Fruit fly (Drosophila melanogaster) whole organism, wandering third instar larva: ENCODE results near the gene ckd.
A peak's percentile ranks its signal among the peaks of the same experiment; 100 is the strongest.

Source experiments
- Abd-B ChIP-seq: fragments of >200 bp; optimal IDR thresholded peaks from 2 replicates; lab custom pipeline; 2017; ENCODE audit warnings: missing biosample characterization, missing genetic modification characterization
- CG32264 ChIP-seq: fragments of 200-800 bp; sonication (Bioruptor generic); optimal IDR thresholded peaks from 2 replicates; lab custom pipeline; 2016; ENCODE audit warnings: missing biosample characterization, missing genetic modification characterization
- CG9705 ChIP-seq: fragments of 200-800 bp; sonication (Bioruptor generic); optimal IDR thresholded peaks from 2 replicates; lab custom pipeline; 2018; ENCODE audit warnings: missing biosample characterization, mild to moderate bottlenecking, missing genetic modification characterization
- CrebA ChIP-seq: fragments of 200-800 bp; sonication (Bioruptor generic); optimal IDR thresholded peaks from 2 replicates; lab custom pipeline; 2016; ENCODE audit warnings: missing biosample characterization, mild to moderate bottlenecking, missing genetic modification characterization, borderline replicate concordance
- Dfd ChIP-seq: fragments of >200 bp; optimal IDR thresholded peaks from 2 replicates; lab custom pipeline; 2017; ENCODE audit warnings: missing biosample characterization, missing genetic modification characterization
- Dif ChIP-seq: fragments of 200-275, 200-300 bp; sonication (Bioruptor generic); optimal IDR thresholded peaks from 2 replicates; lab custom pipeline; 2018; ENCODE audit warnings: missing biosample characterization, missing genetic modification characterization; ENCODE audit not compliant: partially characterized antibody
- GATAd ChIP-seq: sonication (Bioruptor generic); optimal IDR thresholded peaks from 2 replicates; lab custom pipeline; 2016; ENCODE audit warnings: missing biosample characterization, missing genetic modification characterization
- HLH106 ChIP-seq: fragments of 200-800 bp; optimal IDR thresholded peaks from 3 replicates; lab custom pipeline; 2019; ENCODE audit warnings: missing biosample characterization, mild to moderate bottlenecking, missing genetic modification characterization, moderate library complexity
- Hnf4 ChIP-seq: fragments of 200-800 bp; sonication (Bioruptor generic); optimal IDR thresholded peaks from 2 replicates; lab custom pipeline; 2016; ENCODE audit warnings: missing biosample characterization, mild to moderate bottlenecking, missing genetic modification characterization
- Hr78 ChIP-seq: fragments of >200 bp; optimal IDR thresholded peaks from 2 replicates; lab custom pipeline; 2017; ENCODE audit warnings: missing biosample characterization, missing genetic modification characterization
- Hr83 ChIP-seq: fragments of 200-300 bp; sonication (Bioruptor generic); optimal IDR thresholded peaks from 2 replicates; lab custom pipeline; 2016; ENCODE audit warnings: missing biosample characterization, mild to moderate bottlenecking, missing genetic modification characterization, moderate library complexity; ENCODE audit not compliant: poor library complexity, severe bottlenecking
- Jra ChIP-seq: sonication (Bioruptor generic); optimal IDR thresholded peaks from 2 replicates; lab custom pipeline; 2016; ENCODE audit warnings: missing biosample characterization, missing genetic modification characterization
- Mio ChIP-seq: sonication (Bioruptor generic); optimal IDR thresholded peaks from 2 replicates; lab custom pipeline; 2016; ENCODE audit warnings: missing biosample characterization, missing genetic modification characterization
- Myc ChIP-seq: fragments of >200 bp; optimal IDR thresholded peaks from 2 replicates; lab custom pipeline; 2017
- N ChIP-seq: fragments of >200 bp; optimal IDR thresholded peaks from 2 replicates; lab custom pipeline; 2018; ENCODE audit warnings: missing biosample characterization, missing external identifiers, missing genetic modification characterization
- OdsH ChIP-seq: fragments of 200-800 bp; sonication (Bioruptor generic); optimal IDR thresholded peaks from 2 replicates; lab custom pipeline; 2016; ENCODE audit warnings: missing biosample characterization, mild to moderate bottlenecking, missing genetic modification characterization
- Rel ChIP-seq, 2 experiments: fragments of 200-800 bp; sonication (Bioruptor generic) in 1 of 2; optimal IDR thresholded peaks; 2 replicates in 1 of 2; 3 replicates in 1 of 2; lab custom pipeline; 2016 to 2019; ENCODE audit warnings: mild to moderate bottlenecking in 2 of 2, missing biosample characterization in 2 of 2, missing genetic modification characterization in 2 of 2, moderate library complexity in 1 of 2
- Sp1 ChIP-seq: fragments of 200-800 bp; sonication (Bioruptor generic); optimal IDR thresholded peaks from 3 replicates; lab custom pipeline; 2019; ENCODE audit warnings: missing biosample characterization, mild to moderate bottlenecking, missing genetic modification characterization, moderate library complexity
- Vsx2 ChIP-seq: fragments of 200-300, 225-300 bp; sonication (Bioruptor generic); optimal IDR thresholded peaks from 2 replicates; lab custom pipeline; 2018; ENCODE audit warnings: missing biosample characterization, missing genetic modification characterization; ENCODE audit not compliant: partially characterized antibody
- br ChIP-seq: fragments of 200-800 bp; sonication (Bioruptor generic); optimal IDR thresholded peaks from 2 replicates; lab custom pipeline; 2016; ENCODE audit warnings: missing biosample characterization, missing genetic modification characterization
- brk ChIP-seq: fragments of 200-800 bp; sonication (Bioruptor generic); optimal IDR thresholded peaks from 2 replicates; lab custom pipeline; 2016; ENCODE audit warnings: missing biosample characterization, mild to moderate bottlenecking, missing genetic modification characterization
- dl ChIP-seq, 2 experiments: fragments of 175-275, 200-275 bp in 1 of 2; fragments of 200-275 bp in 1 of 2; sonication (Bioruptor generic); optimal IDR thresholded peaks; lab custom pipeline; 2018; ENCODE audit warnings: mild to moderate bottlenecking in 2 of 2, missing biosample characterization in 2 of 2, missing genetic modification characterization in 2 of 2, moderate library complexity in 2 of 2; ENCODE audit not compliant: partially characterized antibody in 2 of 2, insufficient read depth in 1 of 2
- dmrt93B ChIP-seq: fragments of 200-800 bp; sonication (Bioruptor generic); optimal IDR thresholded peaks from 2 replicates; lab custom pipeline; 2018; ENCODE audit warnings: missing biosample characterization, mild to moderate bottlenecking, missing genetic modification characterization
- dsf ChIP-seq: sonication (Bioruptor generic); optimal IDR thresholded peaks from 2 replicates; lab custom pipeline; 2016; ENCODE audit warnings: missing biosample characterization, missing genetic modification characterization, borderline replicate concordance
- ey ChIP-seq: fragments of 200-800 bp; sonication (Bioruptor generic); optimal IDR thresholded peaks from 2 replicates; lab custom pipeline; 2016; ENCODE audit warnings: missing biosample characterization, missing genetic modification characterization
- foxo ChIP-seq, 2 experiments: fragments of 200-800 bp; sonication (Bioruptor generic); optimal IDR thresholded peaks; 2 replicates in 1 of 2; 3 replicates in 1 of 2; lab custom pipeline; 2016 to 2017; ENCODE audit warnings: missing biosample characterization in 2 of 2, missing genetic modification characterization in 2 of 2
- fru ChIP-seq: fragments of 200-800 bp; sonication (Bioruptor generic); optimal IDR thresholded peaks from 3 replicates; lab custom pipeline; 2016; ENCODE audit warnings: missing biosample characterization, mild to moderate bottlenecking, missing genetic modification characterization
- h ChIP-seq: fragments of 200-800 bp; sonication (Bioruptor generic); optimal IDR thresholded peaks from 3 replicates; lab custom pipeline; 2016; ENCODE audit warnings: missing biosample characterization, mild to moderate bottlenecking, missing genetic modification characterization
- jim ChIP-seq: fragments of 175-275, 200-325 bp; sonication (Bioruptor generic); optimal IDR thresholded peaks from 2 replicates; lab custom pipeline; 2016; ENCODE audit warnings: missing biosample characterization, mild to moderate bottlenecking, missing genetic modification characterization
- lola ChIP-seq: fragments of >200 bp; optimal IDR thresholded peaks from 2 replicates; lab custom pipeline; 2017; ENCODE audit warnings: missing biosample characterization, missing genetic modification characterization
- pan ChIP-seq: fragments of >200 bp; optimal IDR thresholded peaks from 2 replicates; lab custom pipeline; 2017
- psq ChIP-seq: fragments of 200-800 bp; sonication (Bioruptor generic); optimal IDR thresholded peaks from 3 replicates; lab custom pipeline; 2017; ENCODE audit warnings: missing biosample characterization, mild to moderate bottlenecking, missing genetic modification characterization, moderate library complexity
- rgr ChIP-seq: fragments of 200-800 bp; sonication (Bioruptor generic); optimal IDR thresholded peaks from 3 replicates; lab custom pipeline; 2016; ENCODE audit warnings: missing biosample characterization, mild to moderate bottlenecking, missing genetic modification characterization
- sage ChIP-seq: fragments of 200-800 bp; sonication (Bioruptor generic); optimal IDR thresholded peaks from 2 replicates; lab custom pipeline; 2016; ENCODE audit warnings: missing biosample characterization, mild to moderate bottlenecking, missing genetic modification characterization
- sv ChIP-seq: fragments of 200-800 bp; sonication (Bioruptor generic); optimal IDR thresholded peaks from 3 replicates; lab custom pipeline; 2016; ENCODE audit warnings: missing biosample characterization, missing genetic modification characterization
- tai ChIP-seq: sonication (Bioruptor generic); optimal IDR thresholded peaks from 2 replicates; lab custom pipeline; 2016; ENCODE audit warnings: missing biosample characterization, missing genetic modification characterization
- usp ChIP-seq: fragments of >200 bp; optimal IDR thresholded peaks from 2 replicates; lab custom pipeline; 2017; ENCODE audit warnings: missing biosample characterization, missing genetic modification characterization
- woc ChIP-seq: sonication (Bioruptor generic); optimal IDR thresholded peaks from 2 replicates; lab custom pipeline; 2016; ENCODE audit warnings: missing biosample characterization, mild to moderate bottlenecking, missing genetic modification characterization

ckd gene

dm6 chr3L:3248714-3249663 is 8.7 kb upstream of the ckd start:
- TF ChIP-seq CG32264 (GFP tag; lab: Kevin White, UChicago) (peak; percentile 96), Hnf4 (GFP tag; lab: Kevin White, UChicago) (peak; percentile 92), h (GFP tag; lab: Kevin White, UChicago) (peak; percentile 99), lola (GFP tag; lab: Kevin White, UChicago) (no peak), woc (GFP tag; lab: Kevin White, UChicago) (peak; percentile 99), Abd-B (GFP tag; lab: Kevin White, UChicago) (no peak), GATAd (peak; percentile 89), CG9705 (GFP tag; lab: Kevin White, UChicago) (peak; percentile 98), brk (GFP tag; lab: Kevin White, UChicago) (peak; percentile 93), ey (GFP tag; lab: Kevin White, UChicago) (peak; percentile 99), Sp1 (GFP tag; lab: Kevin White, UChicago) (peak; percentile 99), psq (GFP tag; lab: Kevin White, UChicago) (peak; percentile 98), Jra (GFP tag; lab: Kevin White, UChicago) (peak; percentile 95), dsf (GFP tag; lab: Kevin White, UChicago) (peak; percentile 92), Hr83 (GFP tag; lab: Kevin White, UChicago) (peak; percentile 96), dl (GFP tag; optimal IDR thresholded peaks at IDR 0.05; lab: Kevin White, UChicago; ENCODE audit: insufficient read depth in 1 of 2, partially characterized antibody in 2 of 2) (peak in 1 of 2 experiments; percentile 59), Rel (GFP tag; optimal IDR thresholded peaks at IDR 0.05; lab: Kevin White, UChicago) (peak; percentile 95), Rel (tag; optimal IDR thresholded peaks at IDR 0.05; lab: Kevin White, UChicago) (peak; percentile 87), fru (GFP tag; lab: Kevin White, UChicago) (peak; percentile 98), HLH106 (peak; percentile 98), N (GFP tag; lab: Kevin White, UChicago) (peak; percentile 25), OdsH (GFP tag; lab: Kevin White, UChicago) (peak; percentile 99), Myc (lab: Kevin White, UChicago) (no peak), sage (GFP tag; lab: Kevin White, UChicago) (peak; percentile 95), rgr (GFP tag; lab: Kevin White, UChicago) (peak; percentile 99), Hr78 (GFP tag; lab: Kevin White, UChicago) (no peak), tai (GFP tag; lab: Kevin White, UChicago) (peak; percentile 95), jim (GFP tag; lab: Kevin White, UChicago) (peak; percentile 99), dmrt93B (GFP tag; lab: Kevin White, UChicago) (peak; percentile 99), Vsx2 (peak; percentile 39), sv (peak; percentile 18), foxo (GFP tag; optimal IDR thresholded peaks at IDR 0.05; lab: Kevin White, UChicago) (peak; percentile 93 to 99), br (peak; percentile 98), pan (lab: Kevin White, UChicago) (no peak), Dfd (GFP tag; lab: Kevin White, UChicago) (peak; percentile 97), CrebA (GFP tag; lab: Kevin White, UChicago) (peak; percentile 91), Mio (GFP tag; lab: Kevin White, UChicago) (peak; percentile 86), Dif (GFP tag; lab: Kevin White, UChicago) (peak; percentile 53), usp (GFP tag; lab: Kevin White, UChicago) (no peak)

DNA sequence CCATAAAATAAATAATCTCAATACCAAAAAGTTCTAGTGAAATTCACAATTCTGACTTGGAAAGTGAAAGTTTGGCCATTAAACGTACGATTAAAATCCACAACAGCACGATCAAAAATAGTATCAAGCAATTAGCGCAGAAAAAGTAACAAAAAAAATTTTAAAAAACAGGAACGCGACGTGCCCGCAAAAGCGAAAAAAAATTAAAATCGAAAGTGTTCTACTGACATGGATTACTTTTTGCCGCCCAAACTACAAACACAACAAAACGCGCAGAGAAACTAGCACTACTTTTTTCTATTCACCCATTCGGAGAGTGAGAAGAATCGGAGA is 8.0 kb upstream of the ckd start:
- TF ChIP-seq Hr83 (GFP tag; lab: Kevin White, UChicago) (peak; percentile 82), sv (no peak)
